Worm (Caenorhabditis elegans): ENCODE results near the gene R11G11.16.

The R11G11.16 gene

ce11 chrV:519445-519844, 5.5 kb downstream of the R11G11.16 start, which contains the start of gene nhr-210:
TSS of gene nhr-210 (minus strand) at chrV:519545.
- no peak for TF ChIP-seq hlh-13 (GFP tag; optimal IDR thresholded peaks at IDR 0.05)
- TF ChIP-seq ceh-18 (tag; optimal IDR thresholded peaks at IDR 0.05) = no peak
- TF ChIP-seq ets-4 (tag; optimal IDR thresholded peaks at IDR 0.05) = no peak
- no peak for TF ChIP-seq T23F11.4 (GFP tag; optimal IDR thresholded peaks at IDR 0.05)
- no peak for TF ChIP-seq ama-1 (optimal IDR thresholded peaks at IDR 0.05)
- TF ChIP-seq pqm-1 (tag; optimal IDR thresholded peaks at IDR 0.05) = no peak
- TF ChIP-seq ceh-6 (GFP tag; optimal IDR thresholded peaks at IDR 0.05) = no peak
- no peak for TF ChIP-seq nhr-11 (tag; optimal IDR thresholded peaks at IDR 0.05)
- TF ChIP-seq unc-55 (GFP tag; optimal IDR thresholded peaks at IDR 0.05) = no peak
- TF ChIP-seq madf-2 (tag; optimal IDR thresholded peaks at IDR 0.05) = no peak
- no peak for TF ChIP-seq pat-9 (tag; optimal IDR thresholded peaks at IDR 0.05)
- no peak for TF ChIP-seq ceh-30 (tag; optimal IDR thresholded peaks at IDR 0.05)
- TF ChIP-seq pax-1 (tag; optimal IDR thresholded peaks at IDR 0.05) = no peak
- TF ChIP-seq npax-4 (tag; optimal IDR thresholded peaks at IDR 0.05) = no peak

- no peak for TF ChIP-seq pax-1 (tag; optimal IDR thresholded peaks at IDR 0.05)
- no peak for TF ChIP-seq gmeb-2 (tag; optimal IDR thresholded peaks at IDR 0.05)
- TF ChIP-seq hlh-6 (tag; optimal IDR thresholded peaks at IDR 0.05) = no peak
- TF ChIP-seq rnt-1 (tag; optimal IDR thresholded peaks at IDR 0.05) = no peak
- TF ChIP-seq pha-2 (tag; optimal IDR thresholded peaks at IDR 0.05) = no peak
- TF ChIP-seq fkh-10 (GFP tag; optimal IDR thresholded peaks at IDR 0.05) = no peak
- TF ChIP-seq pha-4 (tag; optimal IDR thresholded peaks at IDR 0.05) = no peak
- TF ChIP-seq odd-2 (tag; optimal IDR thresholded peaks at IDR 0.05) = no peak
- no peak for TF ChIP-seq K09A11.1 (tag; optimal IDR thresholded peaks at IDR 0.05; ENCODE audit: insufficient read depth)
- TF ChIP-seq ztf-16 (tag; optimal IDR thresholded peaks at IDR 0.05) = no peak
- TF ChIP-seq mec-3 (tag; optimal IDR thresholded peaks at IDR 0.05; ENCODE audit: borderline replicate concordance) = no peak
- no peak for TF ChIP-seq hlh-8 (tag; optimal IDR thresholded peaks at IDR 0.05)
- no peak for TF ChIP-seq zip-5 (tag; optimal IDR thresholded peaks at IDR 0.05)
- TF ChIP-seq madf-2 (tag; optimal IDR thresholded peaks at IDR 0.05) = no peak
- TF ChIP-seq ref-2 (tag; optimal IDR thresholded peaks at IDR 0.05) = no peak
Observed at ce11 chrV:512420-512819, 12.5 kb downstream of the R11G11.16 start, which contains the start of gene srh-37. TSS of gene srh-37 (minus strand) at chrV:512520.

ce11 chrV:505191-505590, 19.7 kb downstream of the R11G11.16 start, which contains the start of gene srlf-19:
TSS of gene srlf-19 (plus strand) at chrV:505491.
- no peak for TF ChIP-seq tbx-2 (tag; optimal IDR thresholded peaks at IDR 0.05)
- TF ChIP-seq che-1 (tag; optimal IDR thresholded peaks at IDR 0.05) = no peak
- TF ChIP-seq pha-2 (tag; optimal IDR thresholded peaks at IDR 0.05) = no peak
- no peak for TF ChIP-seq rnt-1 (tag; optimal IDR thresholded peaks at IDR 0.05)
- TF ChIP-seq lim-6 (tag; optimal IDR thresholded peaks at IDR 0.05) = no peak
- TF ChIP-seq ceh-6 (GFP tag; optimal IDR thresholded peaks at IDR 0.05) = no peak
- no peak for TF ChIP-seq elt-2 (tag; optimal IDR thresholded peaks at IDR 0.05)
- TF ChIP-seq hlh-6 (tag; optimal IDR thresholded peaks at IDR 0.05) = no peak
- TF ChIP-seq ceh-30 (tag; optimal IDR thresholded peaks at IDR 0.05) = no peak
- no peak for TF ChIP-seq nhr-232 (tag; optimal IDR thresholded peaks at IDR 0.05)
- TF ChIP-seq ahr-1 (tag; optimal IDR thresholded peaks at IDR 0.05) = no peak
- TF ChIP-seq dve-1 (tag; optimal IDR thresholded peaks at IDR 0.05) = no peak
- TF ChIP-seq ceh-48 (tag; optimal IDR thresholded peaks at IDR 0.05) = no peak
- TF ChIP-seq odd-2 (tag; optimal IDR thresholded peaks at IDR 0.05) = no peak
- TF ChIP-seq pag-3 (tag; optimal IDR thresholded peaks at IDR 0.05; ENCODE audit: borderline replicate concordance) = no peak
- TF ChIP-seq elt-4 (tag; optimal IDR thresholded peaks at IDR 0.05) = no peak

DNA sequence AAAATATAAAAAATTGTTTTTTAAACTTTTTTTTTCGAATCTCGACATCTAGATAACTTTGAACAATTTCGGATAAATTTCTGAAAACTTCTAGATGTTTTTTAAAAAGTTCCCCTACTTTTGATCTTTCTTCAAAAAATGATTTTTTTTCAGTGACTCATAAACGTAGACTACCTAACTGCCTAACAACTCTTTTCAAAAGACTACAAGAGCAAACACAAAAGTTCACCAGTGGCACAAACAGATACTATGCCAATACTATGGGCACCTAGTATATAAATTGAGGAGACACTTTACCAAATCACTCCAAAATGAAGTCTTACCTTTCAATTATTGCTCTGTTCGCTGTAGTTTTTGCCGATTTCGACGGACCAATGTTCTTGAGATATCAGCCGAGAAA, 21.2 kb downstream of the R11G11.16 start, which contains the start of gene srlf-35:
srlf-35 (plus strand) TSS at position 301 of the 400 bp plus-strand sequence.
- no peak for TF ChIP-seq fax-1 (tag; optimal IDR thresholded peaks at IDR 0.05)
- no peak for TF ChIP-seq mec-3 (tag; optimal IDR thresholded peaks at IDR 0.05; ENCODE audit: borderline replicate concordance)
- no peak for TF ChIP-seq ets-4 (tag; optimal IDR thresholded peaks at IDR 0.05)
- TF ChIP-seq ama-1 (optimal IDR thresholded peaks at IDR 0.05) = no peak
- no peak for TF ChIP-seq nfya-1 (tag; optimal IDR thresholded peaks at IDR 0.05)
- no peak for TF ChIP-seq ceh-45 (GFP tag; IDR thresholded peaks at IDR 0.05)
- no peak for TF ChIP-seq ceh-2 (tag; optimal IDR thresholded peaks at IDR 0.05)
- TF ChIP-seq fkh-6 (tag; optimal IDR thresholded peaks at IDR 0.05) = no peak
- no peak for TF ChIP-seq npax-4 (tag; optimal IDR thresholded peaks at IDR 0.05)
- TF ChIP-seq hlh-30 (tag; optimal IDR thresholded peaks at IDR 0.05; ENCODE audit: insufficient read depth) = no peak
- no peak for TF ChIP-seq ceh-9 (tag; optimal IDR thresholded peaks at IDR 0.05)
- TF ChIP-seq ceh-14 (tag; optimal IDR thresholded peaks at IDR 0.05) = no peak
- no peak for TF ChIP-seq ceh-31 (tag; optimal IDR thresholded peaks at IDR 0.05)

Data from whole organism, late embryonic.